Fruit fly (Drosophila melanogaster) whole organism, embryonic: ENCODE results near the gene unc-119.
A peak's percentile ranks its signal among the peaks of the same experiment; 100 is the strongest.

Experiments
- Asciz ChIP-seq: fragments of 200-800 bp; sonication (Bioruptor generic); optimal IDR thresholded peaks from 2 replicates; lab custom pipeline; 2017; ENCODE audit warnings: missing biosample characterization, mild to moderate bottlenecking, missing genetic modification characterization, missing genetic modification reagents
- C15 ChIP-seq: fragments of 200-800 bp; sonication (Bioruptor generic); IDR thresholded peaks from 3 replicates; pipeline ENCODE4 v1.3.6; 2022; ENCODE audit warnings: missing biosample characterization, missing genetic modification characterization
- CG10431 ChIP-seq: fragments of 200-800 bp; sonication (Bioruptor generic); optimal IDR thresholded peaks from 3 replicates; lab custom pipeline; 2018; ENCODE audit warnings: missing biosample characterization, mild to moderate bottlenecking, missing genetic modification characterization
- CG10654 ChIP-seq: fragments of 200-800 bp; sonication (Bioruptor generic); optimal IDR thresholded peaks from 2 replicates; lab custom pipeline; 2016; ENCODE audit warnings: missing biosample characterization, missing genetic modification characterization
- CG11696 ChIP-seq: fragments of 200-800 bp; sonication (Bioruptor generic); IDR thresholded peaks from 2 replicates; pipeline ENCODE4 v1.3.6; 2022; ENCODE audit warnings: missing biosample characterization, missing genetic modification characterization
- CG12104 ChIP-seq: fragments of 200-800 bp; sonication (Bioruptor generic); optimal IDR thresholded peaks from 3 replicates; lab custom pipeline; 2016; ENCODE audit warnings: missing biosample characterization, missing genetic modification characterization
- CG12155 ChIP-seq: fragments of 200-800 bp; sonication (Bioruptor generic); optimal IDR thresholded peaks from 3 replicates; lab custom pipeline; 2016; ENCODE audit warnings: missing biosample characterization, missing genetic modification characterization
- CG12942 ChIP-seq: fragments of 200-800 bp; sonication (Bioruptor generic); optimal IDR thresholded peaks from 3 replicates; lab custom pipeline; 2016; ENCODE audit warnings: missing biosample characterization, missing genetic modification characterization
- CG14441 ChIP-seq: fragments of 200-800 bp; sonication (Bioruptor generic); IDR thresholded peaks from 2 replicates; pipeline ENCODE4 v1.3.6; 2022; ENCODE audit warnings: missing biosample characterization, missing genetic modification characterization
- CG15514 ChIP-seq: fragments of 200-800 bp; sonication (Bioruptor generic); optimal IDR thresholded peaks from 3 replicates; lab custom pipeline; 2017; ENCODE audit warnings: missing biosample characterization, missing genetic modification characterization, mild to moderate bottlenecking, moderate library complexity, missing genetic modification reagents
- CG16815 ChIP-seq: fragments of 200-800 bp; sonication (Bioruptor generic); optimal IDR thresholded peaks from 3 replicates; lab custom pipeline; 2017; ENCODE audit warnings: missing biosample characterization, mild to moderate bottlenecking, missing genetic modification characterization
- CG17612 ChIP-seq: fragments of 200-800 bp; sonication (Bioruptor generic); IDR thresholded peaks from 2 replicates; pipeline ENCODE4 v1.3.6; 2022; ENCODE audit warnings: missing biosample characterization, missing genetic modification characterization
- CG17829 ChIP-seq: fragments of 200-800 bp; optimal IDR thresholded peaks from 2 replicates; lab custom pipeline; 2019; ENCODE audit warnings: missing biosample characterization, mild to moderate bottlenecking, missing genetic modification characterization, moderate library complexity
- CG18262 ChIP-seq: fragments of 200-800 bp; optimal IDR thresholded peaks from 3 replicates; lab custom pipeline; 2019; ENCODE audit warnings: missing biosample characterization, mild to moderate bottlenecking, missing genetic modification characterization, moderate library complexity
- CG30403 ChIP-seq: fragments of 200-800 bp; sonication (Bioruptor generic); optimal IDR thresholded peaks from 3 replicates; lab custom pipeline; 2016; ENCODE audit warnings: missing biosample characterization, missing genetic modification characterization
- CG30431 ChIP-seq: fragments of 200-800 bp; sonication (Bioruptor generic); optimal IDR thresholded peaks from 2 replicates; lab custom pipeline; 2017; ENCODE audit warnings: missing biosample characterization, missing genetic modification characterization
- CG32532 ChIP-seq: fragments of 200-800 bp; sonication (Bioruptor generic); IDR thresholded peaks from 2 replicates; pipeline ENCODE4 v1.3.6; 2022; ENCODE audit warnings: missing biosample characterization, missing genetic modification characterization
- CG32767 ChIP-seq: fragments of 200-800 bp; sonication (Bioruptor generic); IDR thresholded peaks from 2 replicates; pipeline ENCODE4 v1.3.6; 2022; ENCODE audit warnings: missing biosample characterization, missing genetic modification characterization
- CG34224 ChIP-seq: fragments of 200-800 bp; sonication (Bioruptor generic); IDR thresholded peaks from 3 replicates; pipeline ENCODE4 v1.3.6; 2022; ENCODE audit warnings: missing biosample characterization, missing genetic modification characterization; ENCODE audit not compliant: partially characterized antibody
- CG3838 ChIP-seq: fragments of 200-800 bp; sonication (Bioruptor generic); optimal IDR thresholded peaks from 3 replicates; lab custom pipeline; 2016; ENCODE audit warnings: missing biosample characterization, missing genetic modification characterization
- CG3995 ChIP-seq: fragments of 200-800 bp; sonication (Bioruptor generic); optimal IDR thresholded peaks from 3 replicates; lab custom pipeline; 2016; ENCODE audit warnings: missing biosample characterization, missing genetic modification characterization
- CG6813 ChIP-seq: fragments of 200-800 bp; sonication (Bioruptor generic); optimal IDR thresholded peaks from 2 replicates; lab custom pipeline; 2017; ENCODE audit warnings: missing biosample characterization, missing genetic modification characterization, mild to moderate bottlenecking, moderate library complexity, missing genetic modification reagents
- CG6854 ChIP-seq: fragments of 200-800 bp; sonication (Bioruptor generic); optimal IDR thresholded peaks from 3 replicates; lab custom pipeline; 2017; ENCODE audit warnings: missing biosample characterization, mild to moderate bottlenecking, missing genetic modification characterization
- CG7372 ChIP-seq: fragments of 200-800 bp; sonication (Bioruptor generic); IDR thresholded peaks from 2 replicates; pipeline ENCODE4 v1.3.6; 2022; ENCODE audit warnings: missing biosample characterization, missing genetic modification characterization
- CkIIα-i1 ChIP-seq: fragments of 200-800 bp; sonication (Bioruptor generic); IDR thresholded peaks from 2 replicates; pipeline ENCODE4 v1.3.6; 2022; ENCODE audit warnings: missing biosample characterization, missing genetic modification characterization
- D ChIP-seq, 2 experiments: fragments of 200-800 bp in 1 of 2; fragments of >200 bp in 1 of 2; sonication (Bioruptor generic) in 1 of 2; optimal IDR thresholded peaks; 2 replicates in 1 of 2; 3 replicates in 1 of 2; lab custom pipeline; 2017; ENCODE audit warnings: mild to moderate bottlenecking in 1 of 2, missing biosample characterization in 1 of 2, missing genetic modification characterization in 1 of 2, missing genetic modification reagents in 1 of 2
- Dip2 ChIP-seq: fragments of 200-800 bp; sonication (Bioruptor generic); IDR thresholded peaks from 2 replicates; pipeline ENCODE4 v1.3.6; 2022; ENCODE audit warnings: missing biosample characterization, missing genetic modification characterization
- H15 ChIP-seq: fragments of 200-800 bp; sonication (Bioruptor generic); IDR thresholded peaks from 3 replicates; pipeline ENCODE4 v1.3.6; 2022; ENCODE audit warnings: missing biosample characterization, missing genetic modification characterization
- H2.0 ChIP-seq: fragments of 200-800 bp; sonication (Bioruptor generic); IDR thresholded peaks from 2 replicates; pipeline ENCODE4 v1.3.6; 2022; ENCODE audit warnings: missing biosample characterization, missing genetic modification characterization
- NfI ChIP-seq: fragments of 200-800 bp; sonication (Bioruptor generic); optimal IDR thresholded peaks from 3 replicates; lab custom pipeline; 2018; ENCODE audit warnings: missing biosample characterization, mild to moderate bottlenecking, missing genetic modification characterization, moderate library complexity
- PHDP ChIP-seq: fragments of 200-800 bp; sonication (Bioruptor generic); optimal IDR thresholded peaks from 3 replicates; lab custom pipeline; 2018; ENCODE audit warnings: missing biosample characterization, mild to moderate bottlenecking, missing genetic modification characterization, moderate library complexity
- Scr ChIP-seq: fragments of 200-800 bp; sonication (Bioruptor generic); IDR thresholded peaks from 2 replicates; pipeline ENCODE4 v1.3.6; 2022; ENCODE audit warnings: missing biosample characterization, missing genetic modification characterization; ENCODE audit not compliant: partially characterized antibody
- br ChIP-seq: fragments of >200 bp; optimal IDR thresholded peaks from 2 replicates; lab custom pipeline; 2017
- cwo ChIP-seq: fragments of 200-800 bp; sonication (Bioruptor generic); optimal IDR thresholded peaks from 3 replicates; lab custom pipeline; 2017; ENCODE audit warnings: missing biosample characterization, missing genetic modification characterization, mild to moderate bottlenecking, moderate library complexity, missing genetic modification reagents
- dysf ChIP-seq: fragments of 200-800 bp; sonication (Bioruptor generic); IDR thresholded peaks from 3 replicates; pipeline ENCODE4 v1.3.6; 2022; ENCODE audit warnings: missing biosample characterization, missing genetic modification characterization
- esg ChIP-seq: fragments of 200-800 bp; sonication (Bioruptor generic); conservative IDR thresholded peaks from 2 replicates; pipeline ENCODE4 v1.3.6; 2022; ENCODE audit warnings: missing biosample characterization, missing genetic modification characterization
- hb ChIP-seq: fragments of 200-800 bp; sonication (Bioruptor generic); IDR thresholded peaks from 3 replicates; pipeline ENCODE4 v1.3.6; 2022; ENCODE audit warnings: missing biosample characterization, missing genetic modification characterization; ENCODE audit not compliant: partially characterized antibody
- klu ChIP-seq: fragments of 200-800 bp; sonication (Bioruptor generic); IDR thresholded peaks from 2 replicates; pipeline ENCODE4 v1.3.6; 2022; ENCODE audit warnings: missing biosample characterization, missing genetic modification characterization
- knrl ChIP-seq: fragments of 200-800 bp; sonication (Bioruptor generic); IDR thresholded peaks from 3 replicates; pipeline ENCODE4 v1.3.6; 2022; ENCODE audit warnings: missing biosample characterization, missing genetic modification characterization; ENCODE audit not compliant: partially characterized antibody
- luna ChIP-seq: fragments of 200-800 bp; sonication (Bioruptor generic); optimal IDR thresholded peaks from 2 replicates; lab custom pipeline; 2016; ENCODE audit warnings: missing biosample characterization, missing genetic modification characterization
- nerfin-2 ChIP-seq: fragments of 200-800 bp; sonication (Bioruptor generic); IDR thresholded peaks from 2 replicates; pipeline ENCODE4 v1.3.6; 2022; ENCODE audit warnings: missing biosample characterization, missing genetic modification characterization; ENCODE audit not compliant: partially characterized antibody
- pum ChIP-seq: fragments of 200-800 bp; sonication (Bioruptor generic); optimal IDR thresholded peaks from 2 replicates; lab custom pipeline; 2016; ENCODE audit warnings: missing biosample characterization, missing genetic modification characterization
- ranshi ChIP-seq: fragments of 200-800 bp; sonication (Bioruptor generic); IDR thresholded peaks from 2 replicates; pipeline ENCODE4 v1.3.6; 2022; ENCODE audit warnings: missing biosample characterization, missing genetic modification characterization
- sc ChIP-seq, 3 experiments: fragments of >200 bp in 2 of 3; fragments of 200-800 bp in 1 of 3; sonication (Bioruptor generic) in 1 of 3; optimal IDR thresholded peaks; 2 replicates in 2 of 3; 3 replicates in 1 of 3; lab custom pipeline; 2017; ENCODE audit warnings: mild to moderate bottlenecking in 1 of 3, missing biosample characterization in 1 of 3, missing genetic modification characterization in 1 of 3, missing genetic modification reagents in 1 of 3
- seq ChIP-seq: fragments of 200-800 bp; sonication (Bioruptor generic); IDR thresholded peaks from 2 replicates; pipeline ENCODE4 v1.3.6; 2022; ENCODE audit warnings: missing biosample characterization, missing genetic modification characterization
- sqz ChIP-seq: fragments of 200-800 bp; sonication (Bioruptor generic); optimal IDR thresholded peaks from 3 replicates; lab custom pipeline; 2018; ENCODE audit warnings: missing biosample characterization, mild to moderate bottlenecking, missing genetic modification characterization
- sug ChIP-seq: fragments of 200-800 bp; optimal IDR thresholded peaks from 2 replicates; lab custom pipeline; 2019; ENCODE audit warnings: missing biosample characterization, mild to moderate bottlenecking, missing genetic modification characterization, moderate library complexity
- ttk ChIP-seq: fragments of 200-800 bp; sonication (Bioruptor generic); IDR thresholded peaks from 2 replicates; pipeline ENCODE4 v2.1.2; 2022; ENCODE audit warnings: missing biosample characterization, missing genetic modification characterization
- twi ChIP-seq: fragments of 200-800 bp; optimal IDR thresholded peaks from 2 replicates; lab custom pipeline; 2019; ENCODE audit warnings: missing biosample characterization, mild to moderate bottlenecking, missing genetic modification characterization, moderate library complexity
- vfl ChIP-seq: fragments of 200-800 bp; sonication (Bioruptor generic); optimal IDR thresholded peaks from 2 replicates; lab custom pipeline; 2016; ENCODE audit warnings: missing biosample characterization, missing genetic modification characterization
- yki ChIP-seq: fragments of >200 bp; optimal IDR thresholded peaks from 3 replicates; lab custom pipeline; 2018

Gene unc-119

DNA sequence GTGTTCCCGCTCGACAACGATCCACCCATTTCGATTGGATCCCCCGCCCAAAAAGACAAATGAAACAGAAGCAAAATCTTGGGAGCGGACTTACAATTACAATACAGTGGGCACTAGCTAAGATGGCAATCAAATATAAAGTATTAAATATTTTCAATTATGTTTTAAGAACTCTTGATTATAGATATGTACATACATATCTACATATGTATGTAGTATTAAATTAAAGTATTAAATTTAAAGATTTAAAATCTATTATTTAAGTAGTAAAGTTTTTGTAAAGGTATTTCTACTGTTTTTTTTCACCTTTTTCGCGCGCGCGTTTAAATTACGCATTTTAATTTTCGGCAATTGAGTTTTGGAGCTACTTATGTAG is 43.7 kb upstream of the unc-119 start (continued):
- TF ChIP-seq CG3995 (GFP tag; lab: Kevin White, UChicago) (no peak), luna (GFP tag; lab: Kevin White, UChicago) (no peak), hb (GFP tag; lab: Robert Waterston, UW) (no peak), CG17829 (peak; percentile 90), PHDP (tag; lab: Kevin White, UChicago) (peak; percentile 90), CG3838 (GFP tag; lab: Kevin White, UChicago) (no peak), H15 (GFP tag; lab: Robert Waterston, UW) (no peak), CG10654 (GFP tag; lab: Kevin White, UChicago) (peak; percentile 46), pum (no peak), CG12104 (GFP tag; lab: Kevin White, UChicago) (peak; percentile 58), C15 (GFP tag; lab: Robert Waterston, UW) (no peak), Asciz (GFP tag; lab: Kevin White, UChicago) (peak; percentile 73), CG16815 (GFP tag; lab: Kevin White, UChicago) (peak; percentile 39), knrl (GFP tag; lab: Robert Waterston, UW) (no peak), CkIIα-i1 (no peak), vfl (no peak), esg (GFP tag; lab: Robert Waterston, UW) (peak; percentile 74), CG14441 (peak; percentile 68), CG7372 (peak; percentile 31; the same call in 1 of the 2 replicates), CG12155 (GFP tag; lab: Kevin White, UChicago) (peak; percentile 21), ranshi (GFP tag; lab: Robert Waterston, UW) (peak; percentile 72), CG11696 (GFP tag; lab: Robert Waterston, UW) (peak; percentile 45; the same call in 1 of the 2 replicates), CG18262 (peak; percentile 92), seq (0 out of 2 replicates have a peak, but pooled peaks have one; percentile 24), ttk (peak; percentile 48; the same call in 1 of the 2 replicates), sc (optimal IDR thresholded peaks at IDR 0.05; lab: Kevin White, UChicago) (no peak), sc (GFP tag; optimal IDR thresholded peaks at IDR 0.05; lab: Kevin White, UChicago) (peak; percentile 51), D (optimal IDR thresholded peaks at IDR 0.05; lab: Kevin White, UChicago) (no peak), D (GFP tag; optimal IDR thresholded peaks at IDR 0.05; lab: Kevin White, UChicago) (peak; percentile 74), CG12942 (GFP tag; lab: Kevin White, UChicago) (peak; percentile 14), CG30403 (GFP tag; lab: Kevin White, UChicago) (peak; percentile 64), br (no peak), CG32532 (GFP tag; lab: Robert Waterston, UW) (peak; percentile 87), CG15514 (peak; percentile 64), cwo (peak; percentile 78), CG6854 (GFP tag; lab: Kevin White, UChicago) (peak; percentile 67), nerfin-2 (no peak), dysf (peak; percentile 85), CG10431 (peak; percentile 60), Scr (GFP tag; lab: Robert Waterston, UW) (no peak), klu (peak; percentile 56; the same call in 1 of the 2 replicates), H2.0 (peak; percentile 73), sug (tag; lab: Kevin White, UChicago) (peak; percentile 73), twi (peak; percentile 50), yki (lab: Kevin White, UChicago) (no peak), CG30431 (GFP tag; lab: Kevin White, UChicago) (peak; percentile 38), sqz (GFP tag; lab: Kevin White, UChicago) (peak; percentile 62), CG34224 (GFP tag; lab: Robert Waterston, UW) (no peak), NfI (peak; percentile 64), Dip2 (no peak), CG17612 (GFP tag; lab: Robert Waterston, UW) (no peak), CG32767 (GFP tag; lab: Robert Waterston, UW) (peak; percentile 48; the same call in 1 of the 2 replicates), CG6813 (peak; percentile 69)
